Fruit fly (Drosophila melanogaster): ENCODE results near the gene CG15202.
A peak's percentile ranks its signal among the peaks of the same experiment; 100 is the strongest.

The CG15202 gene

DNA sequence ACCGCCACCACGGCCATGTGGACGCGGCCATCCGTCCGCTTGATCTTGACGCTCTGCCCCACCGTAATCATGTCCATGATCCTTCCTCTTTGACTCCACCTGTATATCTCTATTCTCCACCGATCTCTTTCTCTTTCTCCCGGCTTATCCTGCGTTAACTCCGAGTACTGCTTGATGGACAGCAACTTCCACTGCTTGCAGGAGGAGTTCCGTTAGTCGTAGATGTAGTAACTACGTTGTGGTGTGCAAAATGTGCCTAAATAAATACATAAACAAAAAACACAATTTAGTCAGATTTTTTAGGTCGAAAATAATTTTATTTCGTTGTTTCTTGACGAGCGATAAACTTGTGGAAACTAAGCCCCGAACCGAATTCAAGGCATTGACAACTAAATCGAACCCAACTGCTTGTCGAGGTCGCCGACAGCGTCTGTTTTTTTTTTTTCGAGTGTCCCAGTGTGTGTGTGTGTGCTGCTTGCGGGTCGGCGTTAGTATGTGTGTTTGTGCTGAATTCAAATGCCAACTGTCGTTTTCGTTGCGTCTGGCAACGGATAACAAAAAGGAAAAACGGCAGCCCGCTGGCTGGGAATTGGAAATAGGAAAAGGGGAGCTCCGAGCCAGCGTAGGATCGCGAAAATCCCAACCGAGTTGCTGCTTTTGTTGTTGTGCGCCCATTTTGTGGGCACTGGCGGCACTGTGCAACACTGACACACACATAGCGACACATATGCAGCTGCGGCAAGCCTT is 6.3 kb upstream of the CG15202 start (continued):
- TF ChIP-seq CG31365 (tag; optimal IDR thresholded peaks at IDR 0.05) (peak; percentile 93), phol (tag; optimal IDR thresholded peaks at IDR 0.05) (peak; percentile 18), CG10267 (tag; optimal IDR thresholded peaks at IDR 0.05) (peak; percentile 41), btn (GFP tag; optimal IDR thresholded peaks at IDR 0.05) (no peak), prd (optimal IDR thresholded peaks at IDR 0.05) (no peak), prd (GFP tag; IDR thresholded peaks at IDR 0.05) (no peak), sens (GFP tag) (peak; percentile 66), gcm2 (GFP tag; optimal IDR thresholded peaks at IDR 0.05) (no peak), Aef1 (GFP tag; IDR thresholded peaks at IDR 0.05) (peak; percentile 31; the same call in 2 of the 3 replicates), Myb (GFP tag; optimal IDR thresholded peaks at IDR 0.05) (peak; percentile 73), tll (GFP tag; optimal IDR thresholded peaks at IDR 0.05) (no peak), Hr3 (GFP tag; optimal IDR thresholded peaks at IDR 0.05) (no peak), sqz (GFP tag; optimal IDR thresholded peaks at IDR 0.05) (peak; percentile 92), toy (GFP tag; IDR thresholded peaks at IDR 0.05) (no peak), maf-S (GFP tag; optimal IDR thresholded peaks at IDR 0.05) (no peak), CG4360 (GFP tag; IDR thresholded peaks at IDR 0.05) (peak; percentile 80), pros (GFP tag; optimal IDR thresholded peaks at IDR 0.05) (no peak), ind (GFP tag; optimal IDR thresholded peaks at IDR 0.05) (no peak), CG30020 (tag; optimal IDR thresholded peaks at IDR 0.05) (peak; percentile 3), Dip2 (GFP tag; IDR thresholded peaks at IDR 0.05) (no peak), CG4617 (GFP tag; optimal IDR thresholded peaks at IDR 0.05; ENCODE audit: borderline replicate concordance) (no peak), Med (GFP tag) (peak; percentile 68), CG18011 (GFP tag; optimal IDR thresholded peaks at IDR 0.05) (no peak), Taf1 (GFP tag; IDR thresholded peaks at IDR 0.05) (no peak), CG16863 (GFP tag; optimal IDR thresholded peaks at IDR 0.05) (peak; percentile 10), CG6254 (GFP tag; optimal IDR thresholded peaks at IDR 0.05) (no peak)

DNA sequence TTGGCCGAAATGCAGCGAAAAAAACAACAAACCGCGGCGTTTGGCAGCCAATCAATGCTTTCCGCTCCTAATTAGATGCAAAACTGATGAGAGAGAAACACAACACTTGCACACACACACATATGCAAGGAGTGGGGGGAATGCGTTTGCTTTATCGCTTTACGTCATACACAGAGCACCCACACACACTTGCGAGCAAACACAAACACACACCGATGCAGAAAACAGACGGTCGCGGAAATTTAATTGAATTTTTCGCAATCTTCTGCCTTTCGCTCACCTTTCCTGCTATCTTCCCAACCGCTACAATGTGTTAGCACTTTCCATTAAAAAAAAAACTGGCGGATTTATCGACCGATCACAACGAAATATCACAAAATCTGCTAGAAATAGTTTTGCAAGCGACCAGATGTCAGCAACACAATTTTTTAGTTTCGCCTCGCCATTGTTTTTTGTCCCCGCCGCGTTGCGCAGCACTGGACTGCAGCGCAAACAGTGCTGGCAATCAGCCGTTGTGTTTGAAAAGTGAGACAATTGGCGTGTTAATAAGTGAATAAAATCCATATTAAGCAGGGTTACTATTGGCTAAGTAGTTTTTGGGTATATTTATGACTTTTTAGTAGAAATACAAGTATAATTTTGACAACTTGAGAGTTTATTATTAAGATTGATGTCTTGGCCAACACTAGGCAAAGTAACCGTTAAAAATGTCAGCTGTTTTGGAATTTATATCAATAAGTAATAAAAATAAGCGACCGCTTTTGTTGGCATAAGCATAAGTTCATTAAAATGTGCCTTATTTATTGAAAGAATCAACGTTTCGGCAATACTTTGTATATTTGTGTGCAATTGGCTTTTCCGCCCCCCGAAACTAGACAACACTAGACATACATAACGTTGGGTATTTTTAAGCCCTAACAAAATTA is 5.5 kb upstream of the CG15202 start, which contains the start of gene Klp10A:
TSS of gene Klp10A (minus strand) at position 532 of the 926 bp plus-strand sequence.
- TF ChIP-seq pzg (GFP tag; optimal IDR thresholded peaks at IDR 0.05) (peak; percentile 24), Lhr (GFP tag; optimal IDR thresholded peaks at IDR 0.05) (no peak), CG1603 (tag; optimal IDR thresholded peaks at IDR 0.05) (peak; percentile 31), D (optimal IDR thresholded peaks at IDR 0.05) (no peak), D (GFP tag; optimal IDR thresholded peaks at IDR 0.05) (peak; percentile 23), CG4424 (GFP tag; optimal IDR thresholded peaks at IDR 0.05) (peak; percentile 14), sens-2 (GFP tag; IDR thresholded peaks at IDR 0.05) (no peak), Dp (GFP tag; optimal IDR thresholded peaks at IDR 0.05) (peak; percentile 16), Antp (GFP tag; optimal IDR thresholded peaks at IDR 0.05) (peak; percentile 14), CG2120 (GFP tag; optimal IDR thresholded peaks at IDR 0.05) (peak; percentile 36), vvl (GFP tag; IDR thresholded peaks at IDR 0.05) (peak; percentile 9; the same call in 1 of the 2 replicates), HLH4C (GFP tag; IDR thresholded peaks at IDR 0.05; ENCODE audit: partially characterized antibody) (no peak), cg (GFP tag; optimal IDR thresholded peaks at IDR 0.05) (peak; percentile 91), NC2α (GFP tag; optimal IDR thresholded peaks at IDR 0.05) (peak; percentile 34), CG11723 (GFP tag; optimal IDR thresholded peaks at IDR 0.05) (peak; percentile 22), CG4617 (GFP tag; optimal IDR thresholded peaks at IDR 0.05; ENCODE audit: borderline replicate concordance) (peak; percentile 50), CG11456 (GFP tag; IDR thresholded peaks at IDR 0.05) (peak; percentile 41; the same call in 1 of the 3 replicates), CG9932 (GFP tag; IDR thresholded peaks at IDR 0.05) (peak; percentile 54), Rx (GFP tag; IDR thresholded peaks at IDR 0.05) (0 out of 2 replicates have a peak, but pooled peaks have one; percentile 23), CG15601 (tag; optimal IDR thresholded peaks at IDR 0.05) (no peak), CG9215 (GFP tag; IDR thresholded peaks at IDR 0.05) (no peak), jumu (GFP tag; optimal IDR thresholded peaks at IDR 0.05) (peak; percentile 3), CG2875 (GFP tag; optimal IDR thresholded peaks at IDR 0.05) (no peak)

Measured in whole organism, embryonic.